Worm (Caenorhabditis elegans) whole organism, young adult: ENCODE data around the gene elo-1.

Source experiments
- F22D6.2 ChIP-seq: sonication (generic microtip); optimal IDR thresholded peaks from 2 replicates; lab custom pipeline; 2016; ENCODE audit warnings: mild to moderate bottlenecking, missing genetic modification characterization, missing compliant biosample characterization
- F23B12.7 ChIP-seq: sonication (generic microtip); optimal IDR thresholded peaks from 2 replicates; lab custom pipeline; 2017; ENCODE audit warnings: missing genetic modification characterization, mild to moderate bottlenecking, missing compliant biosample characterization, antibody characterized with exemption, moderate library complexity; ENCODE audit not compliant: insufficient read depth
- F33H1.4 ChIP-seq: fragments of 200-800 bp; sonication (Bioruptor generic); IDR thresholded peaks from 2 replicates; pipeline ENCODE4 v1.3.6; 2022; ENCODE audit warnings: missing genetic modification reagents, missing genetic modification characterization, missing compliant biosample characterization
- F37B4.10 ChIP-seq: fragments of 200-800 bp; sonication (Bioruptor generic); IDR thresholded peaks from 2 replicates; pipeline ENCODE4 v1.3.6; 2022; ENCODE audit warnings: missing genetic modification characterization, missing compliant biosample characterization
- F55B11.4 ChIP-seq: sonication (generic microtip); optimal IDR thresholded peaks from 2 replicates; lab custom pipeline; 2016; ENCODE audit warnings: missing compliant biosample characterization, missing genetic modification characterization, borderline replicate concordance; ENCODE audit not compliant: insufficient read depth
- T07F8.4 ChIP-seq: sonication (generic microtip); optimal IDR thresholded peaks from 2 replicates; lab custom pipeline; 2016; ENCODE audit warnings: mild to moderate bottlenecking, missing genetic modification characterization, moderate library complexity, missing compliant biosample characterization
- Y56A3A.18 ChIP-seq: fragments of 200-800 bp; sonication (Bioruptor generic); IDR thresholded peaks from 2 replicates; pipeline ENCODE4 v1.3.6; 2022; ENCODE audit warnings: missing genetic modification reagents, missing genetic modification characterization, missing compliant biosample characterization
- Y79H2A.3 ChIP-seq: fragments of 200-800 bp; sonication (Bioruptor generic); conservative IDR thresholded peaks from 2 replicates; pipeline ENCODE4 v1.3.6; 2022; ENCODE audit warnings: missing genetic modification reagents, missing genetic modification characterization, missing compliant biosample characterization
- ZK185.1 ChIP-seq: sonication (generic microtip); optimal IDR thresholded peaks from 2 replicates; lab custom pipeline; 2016; ENCODE audit warnings: mild to moderate bottlenecking, missing genetic modification characterization, missing compliant biosample characterization; ENCODE audit not compliant: poor library complexity, severe bottlenecking
- akir-1 ChIP-seq: fragments of 200-800 bp; sonication (Bioruptor generic); optimal IDR thresholded peaks from 2 replicates; lab custom pipeline; 2018; ENCODE audit warnings: mild to moderate bottlenecking, missing genetic modification characterization, moderate library complexity, missing compliant biosample characterization
- aptf-2 ChIP-seq: fragments of 200-800 bp; sonication (Bioruptor generic); conservative IDR thresholded peaks from 2 replicates; pipeline ENCODE4 v1.3.6; 2022; ENCODE audit warnings: missing genetic modification reagents, missing genetic modification characterization, missing compliant biosample characterization
- bed-1 ChIP-seq: fragments of 200-800 bp; sonication (Bioruptor generic); IDR thresholded peaks from 2 replicates; pipeline ENCODE4 v1.3.6; 2022; ENCODE audit warnings: missing genetic modification reagents, missing genetic modification characterization, missing compliant biosample characterization
- ccch-3 ChIP-seq: fragments of 200-800 bp; sonication (Bioruptor generic); optimal IDR thresholded peaks from 2 replicates; lab custom pipeline; 2018; ENCODE audit warnings: mild to moderate bottlenecking, missing genetic modification characterization, missing compliant biosample characterization
- cebp-1 ChIP-seq, 2 experiments: fragments of 200-800 bp in 1 of 2; sonication (Bioruptor generic) in 1 of 2; sonication (generic microtip) in 1 of 2; IDR thresholded peaks in 1 of 2; optimal IDR thresholded peaks in 1 of 2; 2 replicates each; pipeline versions ENCODE4 v1.3.6 to Lab custom; 2017 to 2022; ENCODE audit warnings: missing compliant biosample characterization in 2 of 2, missing genetic modification characterization in 2 of 2, mild to moderate bottlenecking in 1 of 2, missing genetic modification reagents in 1 of 2, moderate library complexity in 1 of 2
- ceh-40 ChIP-seq: fragments of 200-800 bp; sonication (Bioruptor generic); IDR thresholded peaks from 2 replicates; pipeline ENCODE4 v1.3.6; 2022; ENCODE audit warnings: missing genetic modification characterization, missing compliant biosample characterization
- ceh-91 ChIP-seq: fragments of 200-800 bp; sonication (Bioruptor generic); IDR thresholded peaks from 2 replicates; pipeline ENCODE4 v1.3.6; 2022; ENCODE audit warnings: missing genetic modification reagents, missing genetic modification characterization, missing compliant biosample characterization
- egl-18 ChIP-seq: fragments of 200-800 bp; sonication (Bioruptor generic); IDR thresholded peaks from 2 replicates; pipeline ENCODE4 v1.3.6; 2022; ENCODE audit warnings: missing genetic modification reagents, missing genetic modification characterization, missing compliant biosample characterization
- egrh-3 ChIP-seq: fragments of 200-800 bp; sonication (Bioruptor generic); IDR thresholded peaks from 2 replicates; pipeline ENCODE4 v1.3.6; 2022; ENCODE audit warnings: missing genetic modification reagents, missing genetic modification characterization, missing compliant biosample characterization
- fkh-3 ChIP-seq: sonication (generic microtip); optimal IDR thresholded peaks from 2 replicates; lab custom pipeline; 2016; ENCODE audit warnings: mild to moderate bottlenecking, missing genetic modification characterization, missing compliant biosample characterization
- him-1 ChIP-seq: sonication (generic microtip); optimal IDR thresholded peaks from 2 replicates; lab custom pipeline; 2016; ENCODE audit warnings: missing genotype, missing genetic modification reagents, missing genetic modification characterization, missing compliant biosample characterization
- hlh-12 ChIP-seq: sonication (generic microtip); optimal IDR thresholded peaks from 2 replicates; lab custom pipeline; 2016; ENCODE audit warnings: missing genetic modification characterization, missing compliant biosample characterization
- hlh-26 ChIP-seq: fragments of 200-800 bp; sonication (Bioruptor generic); conservative IDR thresholded peaks from 2 replicates; pipeline ENCODE4 v1.3.6; 2022; ENCODE audit warnings: missing genetic modification reagents, missing genetic modification characterization, missing compliant biosample characterization
- hmg-1.2 ChIP-seq: fragments of 200-800 bp; sonication (Bioruptor generic); IDR thresholded peaks from 2 replicates; pipeline ENCODE4 v1.3.6; 2022; ENCODE audit warnings: missing genetic modification reagents, missing genetic modification characterization, missing compliant biosample characterization
- hsf-1 ChIP-seq: fragments of 200-800 bp; sonication (Bioruptor generic); IDR thresholded peaks from 2 replicates; pipeline ENCODE4 v1.3.6; 2022; ENCODE audit warnings: missing genetic modification reagents, missing genetic modification characterization, missing compliant biosample characterization
- let-526 ChIP-seq: fragments of 200-800 bp; sonication (Bioruptor generic); IDR thresholded peaks from 2 replicates; pipeline ENCODE4 v1.3.6; 2022; ENCODE audit warnings: missing genetic modification reagents, missing genetic modification characterization, missing compliant biosample characterization
- lin-26 ChIP-seq: fragments of 200-800 bp; sonication (Bioruptor generic); IDR thresholded peaks from 2 replicates; pipeline ENCODE4 v1.3.6; 2022; ENCODE audit warnings: missing genetic modification reagents, missing genetic modification characterization, missing compliant biosample characterization
- lin-54 ChIP-seq: fragments of 200-800 bp; sonication (Bioruptor generic); optimal IDR thresholded peaks from 2 replicates; lab custom pipeline; 2018; ENCODE audit warnings: mild to moderate bottlenecking, missing genetic modification characterization, missing compliant biosample characterization
- lir-1 ChIP-seq: fragments of 200-800 bp; sonication (Bioruptor generic); conservative IDR thresholded peaks from 2 replicates; pipeline ENCODE4 v1.3.6; 2022; ENCODE audit warnings: missing genetic modification reagents, missing genetic modification characterization, missing compliant biosample characterization
- madf-10 ChIP-seq: sonication (generic microtip); optimal IDR thresholded peaks from 2 replicates; lab custom pipeline; 2016; ENCODE audit warnings: mild to moderate bottlenecking, missing genetic modification characterization, missing compliant biosample characterization
- madf-8 ChIP-seq: fragments of 200-800 bp; sonication (Bioruptor generic); conservative IDR thresholded peaks from 2 replicates; pipeline ENCODE4 v1.3.6; 2022; ENCODE audit warnings: missing genetic modification reagents, missing genetic modification characterization, missing compliant biosample characterization
- nfyb-1 ChIP-seq: fragments of 200-800 bp; sonication (Bioruptor generic); IDR thresholded peaks from 2 replicates; pipeline ENCODE4 v1.3.6; 2022; ENCODE audit warnings: missing genetic modification reagents, missing genetic modification characterization, missing compliant biosample characterization
- nhr-120 ChIP-seq: fragments of 200-800 bp; sonication (Bioruptor generic); IDR thresholded peaks from 2 replicates; pipeline ENCODE4 v1.3.6; 2022; ENCODE audit warnings: missing genetic modification characterization, missing compliant biosample characterization
- nhr-179 ChIP-seq: sonication (generic microtip); optimal IDR thresholded peaks from 2 replicates; lab custom pipeline; 2016; ENCODE audit warnings: mild to moderate bottlenecking, missing genetic modification characterization, missing compliant biosample characterization
- nhr-90 ChIP-seq: sonication (generic microtip); optimal IDR thresholded peaks from 2 replicates; lab custom pipeline; 2016; ENCODE audit warnings: missing genotype, mild to moderate bottlenecking, missing genetic modification characterization, missing compliant biosample characterization
- pbrm-1 ChIP-seq: fragments of 200-800 bp; sonication (Bioruptor generic); IDR thresholded peaks from 2 replicates; pipeline ENCODE4 v1.3.6; 2022; ENCODE audit warnings: missing genetic modification reagents, missing genetic modification characterization, missing compliant biosample characterization
- repo-1 ChIP-seq: sonication (generic microtip); optimal IDR thresholded peaks from 2 replicates; lab custom pipeline; 2017; ENCODE audit warnings: mild to moderate bottlenecking, missing genetic modification characterization, missing compliant biosample characterization
- sptf-2 ChIP-seq: fragments of 200-800 bp; sonication (Bioruptor generic); optimal IDR thresholded peaks from 2 replicates; lab custom pipeline; 2018; ENCODE audit warnings: mild to moderate bottlenecking, missing genetic modification characterization, missing compliant biosample characterization
- tbx-9 ChIP-seq: sonication (generic microtip); optimal IDR thresholded peaks from 2 replicates; lab custom pipeline; 2016; ENCODE audit warnings: borderline replicate concordance, missing genetic modification characterization, inconsistent platforms, missing compliant biosample characterization
- xnd-1 ChIP-seq: sonication (generic microtip); optimal IDR thresholded peaks from 2 replicates; lab custom pipeline; 2016; ENCODE audit warnings: missing genotype, missing genetic modification reagents, missing genetic modification characterization, missing compliant biosample characterization
- zfh-2 ChIP-seq: fragments of 200-800 bp; sonication (Bioruptor generic); conservative IDR thresholded peaks from 2 replicates; pipeline ENCODE4 v1.3.6; 2022; ENCODE audit warnings: missing genetic modification reagents, missing genetic modification characterization, missing compliant biosample characterization
- zim-3 ChIP-seq: sonication (generic microtip); optimal IDR thresholded peaks from 2 replicates; lab custom pipeline; 2017; ENCODE audit warnings: mild to moderate bottlenecking, missing genetic modification characterization, moderate library complexity, missing compliant biosample characterization

Gene elo-1

ce11 chrIV:9563529-9564376 is 37.6 kb downstream of the elo-1 start (continued):
- 0 out of 2 replicates have a peak, but pooled peaks have one; percentile 69 for TF ChIP-seq nhr-120
- TF ChIP-seq F23B12.7 (tag; lab: Kevin White, UChicago) = no peak
- peak; percentile 90 for TF ChIP-seq egrh-3 (GFP tag; lab: Robert Waterston, UW)
- TF ChIP-seq ccch-3 (GFP tag; lab: Kevin White, UChicago) = no peak
- TF ChIP-seq zfh-2 = peak; percentile 94
- TF ChIP-seq lin-26 (GFP tag; lab: Robert Waterston, UW) = peak; percentile 81
- peak; percentile 14 for TF ChIP-seq sptf-2 (GFP tag; lab: Kevin White, UChicago)
- TF ChIP-seq hmg-1.2 = no peak
- TF ChIP-seq aptf-2 (GFP tag; lab: Robert Waterston, UW) = no peak
- TF ChIP-seq tbx-9 (tag; lab: Kevin White, UChicago) = no peak
- no peak for TF ChIP-seq F55B11.4 (tag; lab: Kevin White, UChicago)
- TF ChIP-seq nhr-90 = peak; percentile 18
- TF ChIP-seq egl-18 (GFP tag; lab: Robert Waterston, UW) = no peak
- TF ChIP-seq fkh-3 (tag; lab: Kevin White, UChicago) = no peak
- no peak for TF ChIP-seq F37B4.10 (GFP tag; lab: Robert Waterston, UW)
- TF ChIP-seq T07F8.4 = no peak
- no peak for TF ChIP-seq hlh-12 (tag; lab: Kevin White, UChicago)
- no peak for TF ChIP-seq madf-10
- TF ChIP-seq xnd-1 (tag; lab: Kevin White, UChicago) = no peak
- no peak for TF ChIP-seq Y79H2A.3 (GFP tag; lab: Robert Waterston, UW)
- TF ChIP-seq hlh-26 (GFP tag; lab: Robert Waterston, UW) = no peak
- TF ChIP-seq him-1 (tag; lab: Kevin White, UChicago) = no peak
- TF ChIP-seq F22D6.2 = peak; percentile 24
- 0 out of 2 replicates have a peak, but pooled peaks have one; percentile 24 for TF ChIP-seq nfyb-1 (GFP tag; lab: Robert Waterston, UW)
- no peak for TF ChIP-seq akir-1 (GFP tag; lab: Kevin White, UChicago)
- no peak for TF ChIP-seq ZK185.1
- peak; percentile 10 for TF ChIP-seq repo-1 (tag; lab: Kevin White, UChicago)
- no peak for TF ChIP-seq nhr-179
- TF ChIP-seq, all 124 proteins: peak for 19

- TF ChIP-seq akir-1 (GFP tag; lab: Kevin White, UChicago) (no peak), hsf-1 (no peak), zim-3 (no peak), madf-10 (no peak), bed-1 (no peak), F33H1.4 (GFP tag; lab: Robert Waterston, UW) (no peak), madf-8 (no peak), let-526 (no peak), lir-1 (no peak), pbrm-1 (GFP tag; lab: Robert Waterston, UW) (no peak), ceh-40 (GFP tag; lab: Robert Waterston, UW) (no peak), cebp-1 (GFP tag; IDR thresholded peaks at IDR 0.05; lab: Robert Waterston, UW) (no peak), cebp-1 (tag; optimal IDR thresholded peaks at IDR 0.05; lab: Kevin White, UChicago) (no peak), lin-54 (no peak), xnd-1 (tag; lab: Kevin White, UChicago) (no peak), ceh-91 (GFP tag; lab: Robert Waterston, UW) (no peak), Y56A3A.18 (GFP tag; lab: Robert Waterston, UW) (no peak)
- TF ChIP-seq, all 124 proteins: peak for 0
Observed at ce11 chrIV:9566505-9566904, 40.3 kb downstream of the elo-1 start, which contains the start of gene lron-14. Gene lron-14, minus strand, starts transcription at chrIV:9566605.
